Fruit fly (Drosophila melanogaster): ENCODE results near the gene Trf2.

The Trf2 gene

DNA sequence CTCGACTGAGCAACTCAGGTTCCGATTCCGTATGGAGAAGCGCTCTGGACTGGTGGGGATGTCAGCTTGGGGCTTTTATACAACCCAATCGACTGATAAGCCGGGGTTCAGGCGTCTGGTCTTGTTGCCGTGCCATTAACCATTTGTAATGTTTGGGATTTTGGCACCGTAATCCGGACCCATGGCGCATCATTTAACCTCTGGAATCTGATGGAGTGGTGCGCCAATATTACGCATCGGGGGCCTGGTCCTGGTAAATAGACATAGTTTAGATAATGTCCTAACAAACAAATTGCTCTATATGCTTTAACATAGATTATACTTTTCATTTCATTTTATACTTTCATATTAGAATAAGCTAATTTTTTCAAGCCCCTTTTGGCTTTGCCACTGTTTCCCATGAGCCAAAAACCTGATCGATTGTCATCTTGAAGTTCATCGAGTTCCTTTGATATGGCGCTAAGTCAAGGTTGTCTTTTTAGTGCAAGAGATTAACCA is 59.9 kb downstream of the Trf2 start, which contains the start of gene CG12116:
TSS of gene CG12116 (minus strand) at position 51 of the 498 bp plus-strand sequence.
- no peak for TF ChIP-seq Mad (GFP tag; optimal IDR thresholded peaks at IDR 0.05)
- no peak for TF ChIP-seq CG15601 (tag; optimal IDR thresholded peaks at IDR 0.05)
- peak in 1 of 2 experiments; percentile 24 for TF ChIP-seq Pdp1 (GFP tag; optimal IDR thresholded peaks at IDR 0.05)
- peak; percentile 25 for TF ChIP-seq sug (tag; optimal IDR thresholded peaks at IDR 0.05)

DNA sequence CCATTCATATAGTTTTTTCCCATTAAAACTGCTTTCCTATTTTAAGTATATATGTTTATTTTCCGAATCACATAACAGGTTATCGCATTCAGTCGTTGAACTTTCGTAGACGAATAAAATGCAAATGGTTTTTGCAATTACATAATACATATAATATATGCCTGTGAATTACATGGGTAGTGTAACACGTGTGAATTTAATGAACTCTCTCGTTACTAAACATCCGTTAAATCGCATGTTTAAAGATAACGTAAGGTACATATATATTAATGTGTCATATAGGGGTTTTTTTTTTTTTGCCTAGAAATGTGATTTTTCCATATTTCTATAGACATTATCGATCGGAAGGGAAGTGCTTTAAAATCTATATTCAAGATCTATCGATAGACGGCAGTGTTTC is 60.5 kb downstream of the Trf2 start:
- no peak for TF ChIP-seq C15 (GFP tag; IDR thresholded peaks at IDR 0.05)
- no peak for TF ChIP-seq Deaf1 (tag; optimal IDR thresholded peaks at IDR 0.05)
- peak in 1 of 2 experiments; percentile 68 for TF ChIP-seq Pdp1 (GFP tag; optimal IDR thresholded peaks at IDR 0.05)
- no peak for TF ChIP-seq bowl (GFP tag; IDR thresholded peaks at IDR 0.05)

DNA sequence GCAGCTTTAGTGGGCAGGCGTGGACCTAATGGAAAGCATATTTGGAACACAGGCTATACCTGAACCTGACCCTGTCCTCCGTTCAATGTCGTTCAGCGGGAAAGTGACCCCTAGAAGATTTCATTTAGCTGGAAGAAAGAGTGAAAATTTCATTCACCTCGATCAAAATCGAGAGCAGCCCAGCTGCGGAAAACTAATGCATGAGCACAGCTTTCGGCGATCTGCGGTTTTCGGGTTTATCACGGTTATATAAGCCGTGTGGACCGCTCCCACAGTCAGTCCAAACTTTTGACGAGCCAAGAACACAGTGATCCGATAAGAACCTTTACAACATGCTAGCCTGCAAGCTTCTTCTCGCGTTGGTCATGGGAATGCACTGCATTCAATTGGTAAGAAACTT is 61.5 kb downstream of the Trf2 start, which contains the start of gene Cp7Fa:
TSS of gene Cp7Fa (plus strand) at position 301 of the 400 bp plus-strand sequence.
- TF ChIP-seq Mad (GFP tag; optimal IDR thresholded peaks at IDR 0.05) (no peak), CG12155 (GFP tag; optimal IDR thresholded peaks at IDR 0.05) (no peak), CG7745 (tag; optimal IDR thresholded peaks at IDR 0.05) (no peak), tin (GFP tag; optimal IDR thresholded peaks at IDR 0.05) (no peak), ab (GFP tag; optimal IDR thresholded peaks at IDR 0.05) (no peak), ham (GFP tag; IDR thresholded peaks at IDR 0.05) (no peak), Spps (tag; optimal IDR thresholded peaks at IDR 0.05) (no peak), CG10979 (tag; optimal IDR thresholded peaks at IDR 0.05) (no peak), CG13775 (GFP tag; optimal IDR thresholded peaks at IDR 0.05) (no peak), pb (GFP tag; optimal IDR thresholded peaks at IDR 0.05) (no peak), CG16815 (GFP tag; optimal IDR thresholded peaks at IDR 0.05) (no peak), CG1602 (GFP tag; optimal IDR thresholded peaks at IDR 0.05) (no peak), Max (GFP tag; optimal IDR thresholded peaks at IDR 0.05) (no peak), HmgD (GFP tag; optimal IDR thresholded peaks at IDR 0.05) (no peak), Nf-YC (tag; optimal IDR thresholded peaks at IDR 0.05) (no peak)

DNA sequence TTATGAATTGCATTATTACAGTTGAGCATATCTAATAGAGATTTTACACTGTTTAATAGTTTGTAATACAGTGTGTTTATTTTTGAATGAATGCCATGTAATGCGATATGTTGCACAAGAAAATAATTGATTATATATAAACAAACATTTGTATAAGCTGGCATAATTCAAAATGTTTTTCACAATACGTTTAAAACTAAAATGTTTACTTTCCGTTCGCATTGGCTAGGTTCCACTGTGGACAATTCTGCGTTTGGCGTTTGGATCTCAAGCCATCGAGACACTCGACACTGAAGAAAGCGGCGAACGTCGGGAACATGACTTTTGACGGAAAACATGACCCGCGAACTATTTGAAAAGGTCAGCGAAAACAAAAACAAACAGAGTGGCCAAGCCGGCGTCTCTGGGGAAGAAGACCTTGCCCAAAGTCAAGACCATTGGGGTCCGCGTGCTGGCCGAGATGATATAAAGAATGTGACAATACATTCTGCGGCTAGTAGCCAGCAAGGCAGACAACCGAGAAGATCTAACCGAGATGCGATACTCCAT is 64.3 kb downstream of the Trf2 start, which contains the start of gene Cp7Fb:
TSS of gene Cp7Fb (plus strand) at position 499 of the 549 bp plus-strand sequence.
- TF ChIP-seq CG9932 (GFP tag; IDR thresholded peaks at IDR 0.05), result no peak
- TF ChIP-seq CG18476 (GFP tag; optimal IDR thresholded peaks at IDR 0.05), result no peak

dm6 chrX:8475657-8476056 is 66.6 kb downstream of the Trf2 start:
- no peak for TF ChIP-seq Dfd (GFP tag; optimal IDR thresholded peaks at IDR 0.05)
- peak; percentile 29 for TF ChIP-seq CG5180 (GFP tag; optimal IDR thresholded peaks at IDR 0.05)

DNA sequence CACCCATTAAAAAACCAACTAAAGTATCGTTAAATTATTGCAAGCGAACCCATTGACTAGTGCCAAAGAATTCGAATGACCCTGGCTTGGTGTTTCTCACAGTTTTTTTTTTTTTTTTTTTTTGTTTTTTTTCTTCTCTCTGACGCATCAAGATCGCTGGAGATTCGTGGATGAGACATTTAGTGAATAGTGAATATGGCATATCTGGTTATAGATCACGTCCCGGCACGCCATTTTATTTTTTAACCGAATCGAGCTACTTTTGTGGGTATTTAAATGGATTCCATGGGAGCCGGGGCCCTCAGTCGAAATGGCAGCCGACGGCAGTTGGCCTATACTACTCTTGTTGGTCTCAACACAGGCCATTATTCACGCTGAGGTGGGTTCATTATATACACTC is 67.7 kb downstream of the Trf2 start, which contains the start of gene Cp7Fc:
TSS of gene Cp7Fc (plus strand) at position 301 of the 400 bp plus-strand sequence.
- TF ChIP-seq sr (GFP tag; IDR thresholded peaks at IDR 0.05), result no peak

dm6 chrX:8479031-8479568 is 70.0 kb downstream of the Trf2 start, which contains the start of gene Cp36:
Gene Cp36 (plus strand): TSS chrX:8479319.
- TF ChIP-seq ind (GFP tag; optimal IDR thresholded peaks at IDR 0.05), result no peak
- no peak for TF ChIP-seq CG17612 (GFP tag; IDR thresholded peaks at IDR 0.05)

Measured in whole organism, embryonic.